Worm (Caenorhabditis elegans) whole organism, midembryonic: ENCODE results near the gene K01D12.7.

Experiments
- T22C8.4 ChIP-seq: fragments of 200-800 bp; sonication (Bioruptor generic); IDR thresholded peaks from 2 replicates; pipeline ENCODE4 v1.3.6; 2022; ENCODE audit warnings: missing genetic modification characterization, missing compliant biosample characterization
- flt-1 ChIP-seq: fragments of 200-800 bp; sonication (Bioruptor generic); IDR thresholded peaks from 2 replicates; pipeline ENCODE4 v1.3.6; 2022; ENCODE audit warnings: missing genetic modification characterization, missing compliant biosample characterization
- klf-2 ChIP-seq: fragments of 200-800 bp; sonication (Bioruptor generic); conservative IDR thresholded peaks from 2 replicates; pipeline ENCODE4 v1.3.6; 2022; ENCODE audit warnings: missing genetic modification reagents, missing genetic modification characterization, missing compliant biosample characterization
- ref-1 ChIP-seq: fragments of 200-800 bp; sonication (Bioruptor generic); conservative IDR thresholded peaks from 2 replicates; pipeline ENCODE4 v1.3.6; 2022; ENCODE audit warnings: missing genetic modification reagents, missing genetic modification characterization, missing compliant biosample characterization
- ztf-23 ChIP-seq: fragments of 200-800 bp; sonication (Bioruptor generic); IDR thresholded peaks from 2 replicates; pipeline ENCODE4 v1.3.6; 2022; ENCODE audit warnings: missing genetic modification reagents, missing genetic modification characterization, missing compliant biosample characterization
- ztf-29 ChIP-seq: fragments of 200-800 bp; sonication (Bioruptor generic); IDR thresholded peaks from 2 replicates; pipeline ENCODE4 v1.3.6; 2022; ENCODE audit warnings: missing genetic modification reagents, missing genetic modification characterization, missing compliant biosample characterization

ce11 chrV:12357632-12358031, 43.7 kb downstream of the K01D12.7 start:
- TF ChIP-seq klf-2 (GFP tag; lab: Robert Waterston, UW), result no peak
- TF ChIP-seq T22C8.4 (GFP tag; lab: Robert Waterston, UW), result no peak
- TF ChIP-seq ztf-29, result no peak
- TF ChIP-seq ref-1, result no peak
- TF ChIP-seq flt-1, result no peak
- no peak for TF ChIP-seq ztf-23 (GFP tag; lab: Robert Waterston, UW)
